Fruit fly (Drosophila melanogaster) whole organism, embryonic: ENCODE data around the gene Hr83.

Experiments used
- Antp ChIP-seq: fragments of 200-800 bp; sonication (Bioruptor generic); optimal IDR thresholded peaks from 3 replicates; lab custom pipeline; 2016; ENCODE audit warnings: missing biosample characterization, missing genetic modification characterization
- CG10274 ChIP-seq: fragments of 200-800 bp; sonication (Bioruptor generic); optimal IDR thresholded peaks from 3 replicates; lab custom pipeline; 2017; ENCODE audit warnings: missing biosample characterization, mild to moderate bottlenecking, missing genetic modification characterization
- CG10321 ChIP-seq: fragments of 200-800 bp; sonication (Bioruptor generic); IDR thresholded peaks from 2 replicates; pipeline ENCODE4 v1.3.6; 2022; ENCODE audit warnings: missing biosample characterization, missing genetic modification characterization
- CG11723 ChIP-seq: fragments of 200-800 bp; sonication (Bioruptor generic); optimal IDR thresholded peaks from 2 replicates; lab custom pipeline; 2017; ENCODE audit warnings: missing biosample characterization, mild to moderate bottlenecking, missing genetic modification characterization
- CG12391 ChIP-seq: fragments of 200-800 bp; sonication (Bioruptor generic); optimal IDR thresholded peaks from 3 replicates; lab custom pipeline; 2018; ENCODE audit warnings: missing biosample characterization, mild to moderate bottlenecking, missing genetic modification characterization, moderate library complexity
- CG13123 ChIP-seq: fragments of 200-800 bp; sonication (Bioruptor generic); optimal IDR thresholded peaks from 2 replicates; lab custom pipeline; 2016; ENCODE audit warnings: missing biosample characterization, missing genetic modification characterization
- CG13287 ChIP-seq: fragments of 200-800 bp; sonication (Bioruptor generic); IDR thresholded peaks from 2 replicates; pipeline ENCODE4 v1.3.6; 2022; ENCODE audit warnings: missing biosample characterization, missing genetic modification characterization; ENCODE audit not compliant: partially characterized antibody
- CG14050 ChIP-seq: fragments of 200-800 bp; sonication (Bioruptor generic); IDR thresholded peaks from 3 replicates; pipeline ENCODE4 v1.3.6; 2022; ENCODE audit warnings: missing biosample characterization, missing genetic modification characterization
- CG14965 ChIP-seq: fragments of 200-800 bp; sonication (Bioruptor generic); optimal IDR thresholded peaks from 2 replicates; lab custom pipeline; 2016; ENCODE audit warnings: missing biosample characterization, missing genetic modification characterization, borderline replicate concordance
- CG15514 ChIP-seq: fragments of 200-800 bp; sonication (Bioruptor generic); optimal IDR thresholded peaks from 3 replicates; lab custom pipeline; 2017; ENCODE audit warnings: missing biosample characterization, missing genetic modification characterization, mild to moderate bottlenecking, moderate library complexity, missing genetic modification reagents
- CG2116 ChIP-seq: fragments of 200-800 bp; sonication (Bioruptor generic); optimal IDR thresholded peaks from 3 replicates; lab custom pipeline; 2018; ENCODE audit warnings: missing biosample characterization, mild to moderate bottlenecking, missing genetic modification characterization
- CG2129 ChIP-seq: fragments of 200-800 bp; sonication (Bioruptor generic); IDR thresholded peaks from 2 replicates; pipeline ENCODE4 v1.3.6; 2022; ENCODE audit warnings: missing biosample characterization, missing genetic modification characterization; ENCODE audit not compliant: partially characterized antibody
- CG31441 ChIP-seq: fragments of 200-800 bp; sonication (Bioruptor generic); IDR thresholded peaks from 2 replicates; pipeline ENCODE4 v1.3.6; 2022; ENCODE audit warnings: missing biosample characterization, missing genetic modification characterization
- CG6254 ChIP-seq: fragments of 200-800 bp; sonication (Bioruptor generic); optimal IDR thresholded peaks from 3 replicates; lab custom pipeline; 2017; ENCODE audit warnings: mild to moderate bottlenecking, missing biosample characterization, missing genetic modification reagents, missing genetic modification characterization
- CG7987 ChIP-seq: fragments of 200-800 bp; sonication (Bioruptor generic); optimal IDR thresholded peaks from 2 replicates; lab custom pipeline; 2018; ENCODE audit warnings: missing biosample characterization, mild to moderate bottlenecking, missing genetic modification characterization, moderate library complexity
- CG8359 ChIP-seq: fragments of 200-800 bp; sonication (Bioruptor generic); optimal IDR thresholded peaks from 2 replicates; lab custom pipeline; 2017; ENCODE audit warnings: missing biosample characterization, mild to moderate bottlenecking, missing genetic modification characterization, borderline replicate concordance
- CG9727 ChIP-seq: fragments of 200-800 bp; sonication (Bioruptor generic); optimal IDR thresholded peaks from 3 replicates; lab custom pipeline; 2017; ENCODE audit warnings: missing biosample characterization, mild to moderate bottlenecking, missing genetic modification characterization
- CG9932 ChIP-seq: fragments of 200-800 bp; sonication (Bioruptor generic); IDR thresholded peaks from 2 replicates; pipeline ENCODE4 v1.3.6; 2022; ENCODE audit warnings: missing biosample characterization, missing genetic modification characterization
- Dbx ChIP-seq: fragments of 200-800 bp; sonication (Bioruptor generic); IDR thresholded peaks from 3 replicates; pipeline ENCODE4 v1.3.6; 2022; ENCODE audit warnings: missing biosample characterization, missing genetic modification characterization
- Dfd ChIP-seq, 2 experiments: fragments of >200 bp; optimal IDR thresholded peaks; 2 replicates each; lab custom pipeline; 2017; ENCODE audit warnings: missing biosample characterization in 2 of 2, missing genetic modification characterization in 2 of 2
- Dll ChIP-seq: fragments of 200-800 bp; sonication (Bioruptor generic); IDR thresholded peaks from 4 replicates; pipeline ENCODE4 v1.3.6; 2022; ENCODE audit warnings: missing biosample characterization, missing genetic modification characterization; ENCODE audit not compliant: partially characterized antibody
- Dp ChIP-seq: fragments of 200-800 bp; sonication (Bioruptor generic); optimal IDR thresholded peaks from 2 replicates; lab custom pipeline; 2018; ENCODE audit warnings: missing biosample characterization, mild to moderate bottlenecking, missing genetic modification characterization, moderate library complexity
- Dref ChIP-seq: fragments of 200-800 bp; sonication (Bioruptor generic); IDR thresholded peaks from 2 replicates; pipeline ENCODE4 v1.3.6; 2022; ENCODE audit warnings: missing biosample characterization, missing genetic modification characterization
- MESR4 ChIP-seq: fragments of 200-800 bp; sonication (Bioruptor generic); optimal IDR thresholded peaks from 2 replicates; lab custom pipeline; 2018; ENCODE audit warnings: missing biosample characterization, mild to moderate bottlenecking, missing genetic modification characterization, moderate library complexity
- Max ChIP-seq: fragments of 200-800 bp; sonication (Bioruptor generic); optimal IDR thresholded peaks from 2 replicates; lab custom pipeline; 2016; ENCODE audit warnings: missing biosample characterization, mild to moderate bottlenecking, missing genetic modification characterization
- Med ChIP-seq: fragments of 200-800 bp; sonication (Bioruptor generic); peaks from one replicate; lab custom pipeline; 2016; ENCODE audit warnings: missing biosample characterization, missing genetic modification characterization, mild to moderate bottlenecking, inconsistent platforms, moderate library complexity
- Myb ChIP-seq: fragments of 200-800 bp; sonication (Bioruptor generic); optimal IDR thresholded peaks from 2 replicates; lab custom pipeline; 2016; ENCODE audit warnings: missing biosample characterization, missing genetic modification characterization
- Oaz ChIP-seq: fragments of 200-800 bp; sonication (Bioruptor generic); IDR thresholded peaks from 2 replicates; pipeline ENCODE4 v1.3.6; 2022; ENCODE audit warnings: missing biosample characterization, missing genetic modification characterization
- Pdp1 ChIP-seq, 2 experiments: fragments of 200-800 bp; sonication (Bioruptor generic); optimal IDR thresholded peaks; 3 replicates each; lab custom pipeline; 2016; ENCODE audit warnings: missing biosample characterization in 2 of 2, missing genetic modification characterization in 2 of 2, mild to moderate bottlenecking in 1 of 2, moderate library complexity in 1 of 2
- Rfx ChIP-seq: fragments of 200-800 bp; sonication (Bioruptor generic); IDR thresholded peaks from 2 replicates; pipeline ENCODE4 v1.3.6; 2022; ENCODE audit warnings: missing biosample characterization, missing genetic modification characterization
- Scr ChIP-seq: fragments of 200-800 bp; sonication (Bioruptor generic); IDR thresholded peaks from 2 replicates; pipeline ENCODE4 v1.3.6; 2022; ENCODE audit warnings: missing biosample characterization, missing genetic modification characterization; ENCODE audit not compliant: partially characterized antibody
- YL-1 ChIP-seq: fragments of 200-800 bp; sonication (Bioruptor generic); optimal IDR thresholded peaks from 3 replicates; lab custom pipeline; 2017; ENCODE audit warnings: missing biosample characterization, mild to moderate bottlenecking, missing genetic modification characterization
- bab2 ChIP-seq: fragments of 200-800 bp; sonication (Bioruptor generic); optimal IDR thresholded peaks from 2 replicates; lab custom pipeline; 2016; ENCODE audit warnings: missing biosample characterization, missing genetic modification characterization
- gem ChIP-seq: fragments of 200-800 bp; sonication (Bioruptor generic); optimal IDR thresholded peaks from 2 replicates; lab custom pipeline; 2019; ENCODE audit warnings: missing biosample characterization, mild to moderate bottlenecking, missing genetic modification characterization, moderate library complexity
- gsb ChIP-seq: fragments of 200-800 bp; sonication (Bioruptor generic); IDR thresholded peaks from 2 replicates; pipeline ENCODE4 v1.3.6; 2022; ENCODE audit warnings: missing biosample characterization, missing genetic modification characterization
- kni ChIP-seq: fragments of 200-800 bp; sonication (Bioruptor generic); optimal IDR thresholded peaks from 3 replicates; lab custom pipeline; 2017; ENCODE audit warnings: mild to moderate bottlenecking, missing biosample characterization, missing genetic modification reagents, missing genetic modification characterization
- nerfin-1 ChIP-seq: fragments of 200-800 bp; sonication (Bioruptor generic); optimal IDR thresholded peaks from 3 replicates; lab custom pipeline; 2019; ENCODE audit warnings: missing biosample characterization, mild to moderate bottlenecking, missing genetic modification characterization, moderate library complexity
- pho ChIP-seq: fragments of 200-800 bp; sonication (Bioruptor generic); optimal IDR thresholded peaks from 2 replicates; lab custom pipeline; 2016; ENCODE audit warnings: missing biosample characterization, missing genetic modification characterization
- pita ChIP-seq: fragments of 200-800 bp; sonication (Bioruptor generic); optimal IDR thresholded peaks from 2 replicates; lab custom pipeline; 2017; ENCODE audit warnings: missing biosample characterization, mild to moderate bottlenecking, missing genetic modification characterization
- ranshi ChIP-seq: fragments of 200-800 bp; sonication (Bioruptor generic); IDR thresholded peaks from 2 replicates; pipeline ENCODE4 v1.3.6; 2022; ENCODE audit warnings: missing biosample characterization, missing genetic modification characterization
- rib ChIP-seq: fragments of 200-800 bp; sonication (Bioruptor generic); IDR thresholded peaks from 2 replicates; pipeline ENCODE4 v1.3.6; 2022; ENCODE audit warnings: missing biosample characterization, missing genetic modification characterization
- schlank ChIP-seq: fragments of 200-800 bp; sonication (Bioruptor generic); optimal IDR thresholded peaks from 2 replicates; lab custom pipeline; 2018; ENCODE audit warnings: missing biosample characterization, mild to moderate bottlenecking, missing genetic modification characterization
- shn ChIP-seq: fragments of 200-800 bp; sonication (Bioruptor generic); optimal IDR thresholded peaks from 3 replicates; lab custom pipeline; 2016; ENCODE audit warnings: missing biosample characterization, missing genetic modification characterization
- sna ChIP-seq: fragments of 200-800 bp; sonication (Bioruptor generic); IDR thresholded peaks from 2 replicates; pipeline ENCODE4 v1.3.6; 2022; ENCODE audit warnings: missing biosample characterization, missing genetic modification characterization; ENCODE audit not compliant: partially characterized antibody
- tap ChIP-seq: fragments of 200-800 bp; optimal IDR thresholded peaks from 3 replicates; lab custom pipeline; 2019; ENCODE audit warnings: missing biosample characterization, mild to moderate bottlenecking, missing genetic modification characterization, moderate library complexity
- tin ChIP-seq: fragments of 200-800 bp; sonication (Bioruptor generic); optimal IDR thresholded peaks from 3 replicates; lab custom pipeline; 2016; ENCODE audit warnings: missing biosample characterization, missing genetic modification characterization
- tna ChIP-seq: fragments of 200-800 bp; sonication (Bioruptor generic); IDR thresholded peaks from 2 replicates; pipeline ENCODE4 v1.3.6; 2022; ENCODE audit warnings: missing biosample characterization, missing genetic modification characterization; ENCODE audit not compliant: partially characterized antibody
- tx ChIP-seq: fragments of 200-800 bp; sonication (Bioruptor generic); optimal IDR thresholded peaks from 2 replicates; lab custom pipeline; 2016; ENCODE audit warnings: missing biosample characterization, missing genetic modification characterization
- unc-4 ChIP-seq: fragments of 200-800 bp; sonication (Bioruptor generic); IDR thresholded peaks from 2 replicates; pipeline ENCODE4 v1.3.6; 2022; ENCODE audit warnings: missing biosample characterization, missing genetic modification characterization; ENCODE audit not compliant: partially characterized antibody
- vnd ChIP-seq: fragments of 200-800 bp; sonication (Bioruptor generic); IDR thresholded peaks from 3 replicates; pipeline ENCODE4 v1.3.6; 2022; ENCODE audit warnings: missing biosample characterization, missing genetic modification characterization; ENCODE audit not compliant: partially characterized antibody

Hr83 gene

dm6 chr3R:6345814-6346213, 3.2 kb upstream of the Hr83 start, which contains the start of the genes SmD2 and CG18048 (continued):
- TF ChIP-seq Dfd (GFP tag; optimal IDR thresholded peaks at IDR 0.05; lab: Kevin White, UChicago) (no peak), CG2116 (GFP tag; lab: Kevin White, UChicago) (peak; percentile 59), bab2 (no peak), CG7987 (GFP tag; lab: Kevin White, UChicago) (no peak), Dbx (GFP tag; lab: Robert Waterston, UW) (0 out of 3 replicates have a peak, but pooled peaks have one; percentile 34), kni (GFP tag; lab: Kevin White, UChicago) (no peak), CG13123 (peak; percentile 5), gsb (GFP tag; lab: Robert Waterston, UW) (no peak), CG9727 (peak; percentile 14), CG14965 (GFP tag; lab: Kevin White, UChicago) (no peak), Max (GFP tag; lab: Kevin White, UChicago) (peak; percentile 72), tx (GFP tag; lab: Kevin White, UChicago) (no peak), CG15514 (GFP tag; lab: Kevin White, UChicago) (peak; percentile 76), shn (GFP tag; lab: Kevin White, UChicago) (no peak), CG10274 (GFP tag; lab: Kevin White, UChicago) (no peak), Antp (GFP tag; lab: Kevin White, UChicago) (no peak), YL-1 (GFP tag; lab: Kevin White, UChicago) (peak; percentile 82), tap (no peak), CG12391 (tag; lab: Kevin White, UChicago) (peak; percentile 44), gem (tag; lab: Kevin White, UChicago) (peak; percentile 46), nerfin-1 (tag; lab: Kevin White, UChicago) (peak; percentile 68), rib (no peak), CG8359 (GFP tag; lab: Kevin White, UChicago) (no peak), vnd (peak; percentile 75), CG14050 (GFP tag; lab: Robert Waterston, UW) (no peak), CG6254 (GFP tag; lab: Kevin White, UChicago) (peak; percentile 43), sna (peak; percentile 72), Dp (GFP tag; lab: Kevin White, UChicago) (peak; percentile 56), schlank (tag; lab: Kevin White, UChicago) (no peak), Scr (GFP tag; lab: Robert Waterston, UW) (peak; percentile 82), CG2129 (GFP tag; lab: Robert Waterston, UW) (peak; percentile 54), Med (GFP tag; lab: Kevin White, UChicago) (peak; percentile 10), Rfx (GFP tag; lab: Robert Waterston, UW) (no peak), tna (GFP tag; lab: Robert Waterston, UW) (peak; percentile 43; the same call in 1 of the 2 replicates), Myb (peak; percentile 61), CG11723 (GFP tag; lab: Kevin White, UChicago) (no peak), CG10321 (GFP tag; lab: Robert Waterston, UW) (no peak), Pdp1 (GFP tag; optimal IDR thresholded peaks at IDR 0.05; lab: Kevin White, UChicago) (peak in 1 of 2 experiments; percentile 47), Dll (GFP tag; lab: Robert Waterston, UW) (peak; percentile 85), MESR4 (GFP tag; lab: Kevin White, UChicago) (no peak), ranshi (GFP tag; lab: Robert Waterston, UW) (no peak), CG9932 (GFP tag; lab: Robert Waterston, UW) (peak; percentile 30; the same call in 1 of the 2 replicates), unc-4 (GFP tag; lab: Robert Waterston, UW) (peak; percentile 79), Dref (peak; percentile 31), Oaz (GFP tag; lab: Robert Waterston, UW) (no peak), tin (GFP tag; lab: Kevin White, UChicago) (no peak), pho (GFP tag; lab: Kevin White, UChicago) (no peak), CG31441 (peak; percentile 33; the same call in 1 of the 2 replicates), pita (GFP tag; lab: Kevin White, UChicago) (no peak), CG13287 (GFP tag; lab: Robert Waterston, UW) (peak; percentile 85)
